Fruit fly (Drosophila melanogaster) whole organism, pupa: Measurements from ENCODE around the gene sau.

Experiments
- CG10348 ChIP-seq: fragments of 200-800 bp; sonication (Bioruptor generic); IDR thresholded peaks from 2 replicates; pipeline ENCODE4 v1.3.6; 2022; ENCODE audit warnings: missing biosample characterization, missing genetic modification characterization
- CG12605 ChIP-seq: fragments of 200-800 bp; sonication (Bioruptor generic); IDR thresholded peaks from 2 replicates; pipeline ENCODE4 v1.3.6; 2022; ENCODE audit warnings: missing biosample characterization, missing genetic modification characterization
- CG13204 ChIP-seq: fragments of 200-800 bp; sonication (Bioruptor generic); optimal IDR thresholded peaks from 2 replicates; lab custom pipeline; 2018; ENCODE audit warnings: missing biosample characterization, mild to moderate bottlenecking, missing genetic modification characterization, moderate library complexity
- CG14655 ChIP-seq: fragments of 200-800 bp; sonication (Bioruptor generic); optimal IDR thresholded peaks from 3 replicates; lab custom pipeline; 2017; ENCODE audit warnings: mild to moderate bottlenecking, missing biosample characterization, missing genetic modification reagents, missing genetic modification characterization
- CG15710 ChIP-seq: fragments of 200-800 bp; sonication (Bioruptor generic); optimal IDR thresholded peaks from 2 replicates; lab custom pipeline; 2018; ENCODE audit warnings: missing biosample characterization, mild to moderate bottlenecking, missing genetic modification characterization, moderate library complexity
- CG17806 ChIP-seq: fragments of 200-800 bp; sonication (Bioruptor generic); optimal IDR thresholded peaks from 2 replicates; lab custom pipeline; 2018; ENCODE audit warnings: missing biosample characterization, mild to moderate bottlenecking, missing genetic modification characterization, moderate library complexity
- CG32121 ChIP-seq: fragments of 200-800 bp; sonication (Bioruptor generic); IDR thresholded peaks from 2 replicates; pipeline ENCODE4 v1.3.6; 2022; ENCODE audit warnings: missing biosample characterization, missing genetic modification characterization
- CG34367 ChIP-seq: fragments of 200-800 bp; sonication (Bioruptor generic); optimal IDR thresholded peaks from 2 replicates; lab custom pipeline; 2018; ENCODE audit warnings: missing biosample characterization, mild to moderate bottlenecking, missing genetic modification characterization
- CG4496 ChIP-seq: fragments of 200-800 bp; sonication (Bioruptor generic); IDR thresholded peaks from 3 replicates; pipeline ENCODE4 v1.3.6; 2022; ENCODE audit warnings: missing biosample characterization, missing genetic modification characterization
- CG8159 ChIP-seq: fragments of 200-800 bp; sonication (Bioruptor generic); optimal IDR thresholded peaks from 3 replicates; lab custom pipeline; 2018; ENCODE audit warnings: missing biosample characterization, mild to moderate bottlenecking, missing genetic modification characterization, moderate library complexity
- CG8301 ChIP-seq: fragments of 200-800 bp; sonication (Bioruptor generic); optimal IDR thresholded peaks from 2 replicates; lab custom pipeline; 2018; ENCODE audit warnings: missing biosample characterization, mild to moderate bottlenecking, missing genetic modification characterization
- CG9948 ChIP-seq: fragments of 200-800 bp; sonication (Bioruptor generic); optimal IDR thresholded peaks from 2 replicates; lab custom pipeline; 2018; ENCODE audit warnings: missing biosample characterization, mild to moderate bottlenecking, missing genetic modification characterization, moderate library complexity
- D1 ChIP-seq: fragments of 200-800 bp; sonication (Bioruptor generic); optimal IDR thresholded peaks from 2 replicates; lab custom pipeline; 2018; ENCODE audit warnings: missing biosample characterization, mild to moderate bottlenecking, missing genetic modification characterization, moderate library complexity
- EcR ChIP-seq: fragments of 200-800 bp; sonication (Bioruptor generic); optimal IDR thresholded peaks from 3 replicates; lab custom pipeline; 2019; ENCODE audit warnings: missing biosample characterization, missing genetic modification characterization, mild to moderate bottlenecking, moderate library complexity, missing genetic modification reagents
- Ets98B ChIP-seq: fragments of 200-800 bp; sonication (Bioruptor generic); IDR thresholded peaks from 2 replicates; pipeline ENCODE4 v1.3.6; 2022; ENCODE audit warnings: missing biosample characterization, missing genetic modification characterization
- Pif1A ChIP-seq: fragments of 200-800 bp; sonication (Bioruptor generic); optimal IDR thresholded peaks from 3 replicates; lab custom pipeline; 2016; ENCODE audit warnings: missing biosample characterization, missing genetic modification characterization
- Pif1B ChIP-seq: fragments of 200-800 bp; sonication (Bioruptor generic); optimal IDR thresholded peaks from 3 replicates; lab custom pipeline; 2016; ENCODE audit warnings: missing biosample characterization, missing genetic modification characterization
- Snoo ChIP-seq: fragments of 200-800 bp; sonication (Bioruptor generic); optimal IDR thresholded peaks from 3 replicates; lab custom pipeline; 2017; ENCODE audit warnings: missing biosample characterization, mild to moderate bottlenecking, missing genetic modification characterization, inconsistent platforms
- fd96Ca ChIP-seq: fragments of 200-800 bp; sonication (Bioruptor generic); IDR thresholded peaks from 3 replicates; pipeline ENCODE4 v1.3.6; 2022; ENCODE audit warnings: missing biosample characterization, missing genetic modification characterization
- gl ChIP-seq: fragments of 200-800 bp; sonication (Bioruptor generic); optimal IDR thresholded peaks from 2 replicates; lab custom pipeline; 2018; ENCODE audit warnings: missing biosample characterization, mild to moderate bottlenecking, missing genetic modification characterization
- rn ChIP-seq: fragments of 200-800 bp; sonication (Bioruptor generic); IDR thresholded peaks from 2 replicates; pipeline ENCODE4 v1.3.6; 2022; ENCODE audit warnings: missing biosample characterization, missing genetic modification characterization

The sau gene

DNA sequence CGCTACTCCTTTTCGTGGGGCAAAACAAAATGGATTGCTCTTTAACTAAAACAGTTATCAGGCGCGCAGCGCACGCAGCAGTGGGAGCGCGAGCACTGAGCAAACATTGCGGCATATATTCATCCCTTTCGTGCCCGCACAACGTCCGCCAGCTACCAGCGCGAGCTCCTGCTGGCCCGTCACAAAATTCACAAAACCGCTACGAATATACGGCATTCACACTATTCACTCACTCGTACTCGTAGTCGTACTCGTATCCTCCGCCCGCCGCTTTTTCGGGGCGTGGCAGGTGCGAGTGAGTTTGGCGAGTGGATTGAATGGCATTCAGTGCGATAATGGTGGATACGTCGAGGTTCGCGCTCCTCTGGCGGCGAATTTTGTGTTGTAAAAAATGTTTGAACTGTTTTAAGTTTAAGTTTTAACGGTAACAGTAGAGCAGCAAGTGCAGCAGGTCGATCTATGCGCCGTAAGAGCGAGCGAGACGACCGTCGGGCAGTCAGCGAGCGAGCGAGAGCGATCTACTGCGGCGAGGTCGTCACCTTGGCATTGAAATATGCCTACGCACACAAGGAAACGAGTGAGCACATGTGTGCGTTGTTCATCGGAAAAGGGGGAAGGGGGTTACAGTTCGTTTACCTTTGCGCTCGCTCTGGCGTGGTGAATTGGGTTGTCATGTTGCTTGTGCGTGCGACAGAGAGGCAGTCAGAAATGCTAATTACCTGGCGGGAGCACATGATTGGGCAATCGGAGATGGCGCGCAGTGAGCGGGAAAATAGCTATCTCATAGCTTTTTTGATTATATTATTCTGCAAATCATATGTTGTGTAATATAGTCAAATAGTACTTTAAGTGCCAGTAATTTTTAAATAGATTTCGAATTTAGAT, 29.3 kb upstream of the sau start:
- TF ChIP-seq gl (tag; lab: Kevin White, UChicago): peak; percentile 30
- TF ChIP-seq Snoo (tag; lab: Kevin White, UChicago): peak; percentile 34
- TF ChIP-seq Pif1B: peak; percentile 47
- peak; percentile 100 for TF ChIP-seq EcR (GFP tag; lab: Kevin White, UChicago)
- peak; percentile 27 for TF ChIP-seq CG17806 (tag; lab: Kevin White, UChicago)
- no peak for TF ChIP-seq CG12605 (GFP tag; lab: Robert Waterston, UW)
- no peak for TF ChIP-seq rn
- no peak for TF ChIP-seq CG4496
- no peak for TF ChIP-seq D1 (tag; lab: Kevin White, UChicago)
- peak; percentile 12 for TF ChIP-seq CG15710
- peak; percentile 58 for TF ChIP-seq Pif1A
- TF ChIP-seq Ets98B: no peak
- TF ChIP-seq CG13204 (GFP tag; lab: Kevin White, UChicago): peak; percentile 56
- peak; percentile 81 for TF ChIP-seq CG14655 (GFP tag; lab: Kevin White, UChicago)
- TF ChIP-seq CG32121: no peak
- no peak for TF ChIP-seq fd96Ca (GFP tag; lab: Robert Waterston, UW)
- peak; percentile 37 for TF ChIP-seq CG8159 (tag; lab: Kevin White, UChicago)
- TF ChIP-seq CG34367 (tag; lab: Kevin White, UChicago): no peak
- TF ChIP-seq CG8301 (tag; lab: Kevin White, UChicago): peak; percentile 65
- TF ChIP-seq CG9948: peak; percentile 36
- no peak for TF ChIP-seq CG10348 (GFP tag; lab: Robert Waterston, UW)

DNA sequence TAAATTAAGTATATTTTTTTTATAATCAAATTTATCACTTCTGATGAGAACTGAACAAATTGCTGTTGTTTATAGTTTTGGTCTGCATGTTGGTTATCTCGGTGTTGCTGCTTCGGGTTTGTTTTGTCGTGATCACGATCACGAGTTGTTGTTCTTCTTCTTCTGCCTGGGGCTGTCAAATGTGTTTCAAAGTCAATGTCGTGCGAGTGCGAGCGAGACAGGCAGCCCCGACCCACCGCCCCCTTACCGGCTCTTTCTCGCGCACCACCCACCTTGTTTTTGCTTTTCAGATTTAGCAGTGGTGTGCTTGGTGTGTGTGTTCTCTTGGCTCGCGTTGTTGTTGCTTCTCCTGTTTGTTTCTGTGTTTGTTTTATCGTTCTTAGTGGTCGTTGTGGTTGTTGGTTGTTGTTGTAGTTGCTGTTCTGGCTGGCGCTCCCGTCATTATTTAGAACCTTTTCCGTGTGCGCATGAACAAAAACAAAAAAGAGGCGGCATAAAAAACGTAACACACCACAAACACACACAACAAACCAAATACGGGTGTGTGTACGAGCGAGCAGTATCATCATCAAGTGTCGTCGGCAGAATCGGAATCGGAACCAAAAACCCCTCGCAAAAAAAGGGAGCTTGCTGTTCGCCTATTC, 28.5 kb upstream of the sau start, which contains the start of gene COX7AL2:
Gene COX7AL2 (minus strand): TSS at position 438 of the 644 bp plus-strand sequence.
- TF ChIP-seq fd96Ca (GFP tag; lab: Robert Waterston, UW) (no peak), CG14655 (GFP tag; lab: Kevin White, UChicago) (peak; percentile 28)

DNA sequence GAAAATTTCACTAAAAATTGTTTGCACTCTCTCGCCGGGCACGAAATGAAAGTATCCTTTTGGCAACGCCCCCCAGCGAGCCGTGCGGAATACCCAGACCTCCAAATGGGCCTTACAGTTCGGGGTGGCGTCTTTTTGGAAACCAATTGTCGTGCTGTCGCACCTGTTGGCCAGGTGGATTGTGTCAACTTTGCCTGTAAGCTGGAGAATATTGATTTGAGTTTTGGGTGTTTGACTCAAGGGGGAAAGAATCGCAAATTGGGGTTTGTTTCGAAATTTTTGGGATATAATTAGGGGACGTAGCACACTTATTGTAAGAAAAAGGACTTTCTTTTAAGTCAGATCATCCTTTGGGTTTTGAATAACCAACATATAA, 28.0 kb upstream of the sau start:
- TF ChIP-seq CG10348 (GFP tag; lab: Robert Waterston, UW) (no peak), CG34367 (tag; lab: Kevin White, UChicago) (no peak), CG14655 (GFP tag; lab: Kevin White, UChicago) (no peak), rn (no peak), CG15710 (no peak), Ets98B (no peak), gl (tag; lab: Kevin White, UChicago) (no peak)

DNA sequence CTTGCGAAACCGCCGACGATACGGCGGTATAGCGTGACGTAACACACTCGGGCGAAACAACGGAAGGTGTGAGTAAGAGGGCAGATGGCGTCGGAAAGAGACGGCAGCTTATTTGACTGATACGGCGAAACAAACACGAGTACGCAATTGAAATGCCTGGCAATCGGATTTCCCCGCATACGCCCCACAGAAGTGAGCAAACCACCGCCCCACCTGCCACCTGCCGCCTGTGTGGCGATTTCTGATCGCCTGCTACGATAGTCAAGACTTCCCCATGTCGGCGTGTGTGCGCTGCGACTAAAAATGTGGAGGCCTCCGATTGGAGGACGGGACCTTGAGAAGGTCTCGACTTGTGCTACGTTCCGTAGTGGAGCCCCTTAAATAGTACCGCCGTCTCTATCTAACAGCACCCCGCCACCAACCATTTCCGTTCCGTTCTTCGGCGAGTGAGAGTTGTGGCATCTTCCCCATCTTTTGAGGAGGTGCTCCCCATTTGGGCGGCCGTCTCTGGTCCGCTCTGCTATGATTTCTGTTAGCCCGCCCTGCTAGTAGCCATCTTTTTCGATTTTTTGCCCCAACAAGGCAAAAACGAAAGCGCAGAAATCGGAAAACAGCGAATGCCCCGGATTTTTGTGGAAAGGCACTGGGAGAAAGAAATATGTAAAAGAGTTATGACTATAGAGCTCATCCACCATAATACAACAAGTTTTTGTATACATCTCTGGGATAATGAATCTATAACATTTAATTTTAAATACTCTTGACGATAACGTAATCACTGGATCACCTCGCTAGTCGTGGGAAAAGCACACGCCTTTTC, 27.3 kb upstream of the sau start:
- peak; percentile 95 for TF ChIP-seq gl (tag; lab: Kevin White, UChicago)
- TF ChIP-seq fd96Ca (GFP tag; lab: Robert Waterston, UW): no peak
- TF ChIP-seq CG12605 (GFP tag; lab: Robert Waterston, UW): no peak
- peak; percentile 100 for TF ChIP-seq CG14655 (GFP tag; lab: Kevin White, UChicago)
- peak; percentile 99 for TF ChIP-seq Pif1A
- TF ChIP-seq CG9948: peak; percentile 98
- peak; percentile 74 for TF ChIP-seq CG13204 (GFP tag; lab: Kevin White, UChicago)
- TF ChIP-seq CG8159 (tag; lab: Kevin White, UChicago): peak; percentile 95
- TF ChIP-seq CG32121: no peak
- TF ChIP-seq Pif1B: peak; percentile 98
- no peak for TF ChIP-seq rn
- no peak for TF ChIP-seq Ets98B
- TF ChIP-seq EcR (GFP tag; lab: Kevin White, UChicago): peak; percentile 92
- peak; percentile 94 for TF ChIP-seq CG15710
- TF ChIP-seq CG8301 (tag; lab: Kevin White, UChicago): peak; percentile 99
- TF ChIP-seq D1 (tag; lab: Kevin White, UChicago): peak; percentile 94
- peak; percentile 95 for TF ChIP-seq CG34367 (tag; lab: Kevin White, UChicago)
- TF ChIP-seq CG17806 (tag; lab: Kevin White, UChicago): peak; percentile 98
- TF ChIP-seq Snoo (tag; lab: Kevin White, UChicago): peak; percentile 98
- TF ChIP-seq CG4496: no peak
- no peak for TF ChIP-seq CG10348 (GFP tag; lab: Robert Waterston, UW)

DNA sequence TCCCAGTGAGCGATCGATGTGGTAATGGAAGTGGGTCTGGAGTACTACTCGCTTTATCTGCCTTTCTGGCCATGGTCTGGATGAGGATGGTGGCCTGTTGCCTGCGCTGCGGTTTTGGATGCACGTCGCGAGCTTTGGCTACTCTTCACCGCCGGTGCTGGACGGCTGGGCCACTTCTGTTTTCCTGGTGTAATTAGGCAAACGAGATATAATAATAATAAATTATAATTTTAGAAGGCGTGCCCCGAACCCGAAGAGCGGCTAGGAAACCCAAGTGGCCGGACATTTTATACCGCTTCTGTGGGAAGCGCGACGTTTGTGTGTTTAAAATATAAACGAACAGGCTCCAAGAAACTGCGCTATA, 26.7 kb upstream of the sau start:
- TF ChIP-seq CG8301 (tag; lab: Kevin White, UChicago) (no peak), CG13204 (GFP tag; lab: Kevin White, UChicago) (no peak), CG14655 (GFP tag; lab: Kevin White, UChicago) (no peak), D1 (tag; lab: Kevin White, UChicago) (no peak), CG12605 (GFP tag; lab: Robert Waterston, UW) (no peak), CG4496 (no peak), Pif1B (no peak), fd96Ca (GFP tag; lab: Robert Waterston, UW) (no peak), CG9948 (no peak)
